Worm (Caenorhabditis elegans) whole organism, L2 larva: Measurements from ENCODE around the gene Y6G8.8.

Experiments
- blmp-1 ChIP-seq: sonication (generic microtip); optimal IDR thresholded peaks from 2 replicates; lab custom pipeline; 2017; ENCODE audit warnings: missing genetic modification characterization, mild to moderate bottlenecking, missing compliant biosample characterization, antibody characterized with exemption, moderate library complexity; ENCODE audit not compliant: insufficient read depth
- nhr-237 ChIP-seq: fragments of 150-350 bp; optimal IDR thresholded peaks from 2 replicates; lab custom pipeline; 2014; ENCODE audit warnings: missing biosample characterization, missing genetic modification characterization

- TF ChIP-seq nhr-237 (no peak), blmp-1 (tag; lab: Kevin White, UChicago) (no peak)
Measured at ce11 chrV:17598810-17599209, 21.6 kb upstream of the Y6G8.8 start, which contains the start of gene Y6G8.2.
